Fruit fly (Drosophila melanogaster) whole organism, embryonic: ENCODE results near the gene mia.

ENCODE experiments used
- CG10274 ChIP-seq: fragments of 200-800 bp; sonication (Bioruptor generic); optimal IDR thresholded peaks from 3 replicates; lab custom pipeline; 2017; ENCODE audit warnings: missing biosample characterization, mild to moderate bottlenecking, missing genetic modification characterization
- CG11560 ChIP-seq: fragments of 200-800 bp; sonication (Bioruptor generic); IDR thresholded peaks from 3 replicates; pipeline ENCODE4 v1.3.6; 2022; ENCODE audit warnings: missing biosample characterization, missing genetic modification characterization
- CG14014 ChIP-seq: fragments of 200-800 bp; sonication (Bioruptor generic); IDR thresholded peaks from 2 replicates; pipeline ENCODE4 v1.3.6; 2022; ENCODE audit warnings: missing biosample characterization, missing genetic modification characterization
- CG15601 ChIP-seq: fragments of 200-800 bp; sonication (Bioruptor generic); optimal IDR thresholded peaks from 3 replicates; lab custom pipeline; 2019; ENCODE audit warnings: missing biosample characterization, mild to moderate bottlenecking, missing genetic modification characterization, moderate library complexity
- CG16813 ChIP-seq: fragments of 200-800 bp; sonication (Bioruptor generic); IDR thresholded peaks from 3 replicates; pipeline ENCODE4 v1.3.6; 2022; ENCODE audit warnings: missing biosample characterization, missing genetic modification characterization; ENCODE audit not compliant: partially characterized antibody
- CG18599 ChIP-seq: fragments of 200-800 bp; sonication (Bioruptor generic); optimal IDR thresholded peaks from 3 replicates; lab custom pipeline; 2017; ENCODE audit warnings: missing biosample characterization, missing genetic modification characterization, mild to moderate bottlenecking, moderate library complexity, missing genetic modification reagents
- CG18764 ChIP-seq: fragments of 200-800 bp; sonication (Bioruptor generic); optimal IDR thresholded peaks from 3 replicates; lab custom pipeline; 2016; ENCODE audit warnings: missing biosample characterization, missing genetic modification characterization
- CG2678 ChIP-seq: fragments of 200-800 bp; sonication (Bioruptor generic); optimal IDR thresholded peaks from 3 replicates; lab custom pipeline; 2019; ENCODE audit warnings: missing biosample characterization, mild to moderate bottlenecking, missing genetic modification characterization, moderate library complexity
- CG30020 ChIP-seq: fragments of 200-800 bp; optimal IDR thresholded peaks from 2 replicates; lab custom pipeline; 2019; ENCODE audit warnings: missing biosample characterization, mild to moderate bottlenecking, missing genetic modification characterization, moderate library complexity
- CG30403 ChIP-seq: fragments of 200-800 bp; sonication (Bioruptor generic); optimal IDR thresholded peaks from 3 replicates; lab custom pipeline; 2016; ENCODE audit warnings: missing biosample characterization, missing genetic modification characterization
- CG3407 ChIP-seq: fragments of 200-800 bp; sonication (Bioruptor generic); optimal IDR thresholded peaks from 2 replicates; lab custom pipeline; 2018; ENCODE audit warnings: missing biosample characterization, mild to moderate bottlenecking, missing genetic modification characterization
- CG6765 ChIP-seq: fragments of 200-800 bp; sonication (Bioruptor generic); optimal IDR thresholded peaks from 3 replicates; lab custom pipeline; 2017; ENCODE audit warnings: missing biosample characterization, mild to moderate bottlenecking, missing genetic modification characterization
- CG7556 ChIP-seq: fragments of 200-800 bp; sonication (Bioruptor generic); optimal IDR thresholded peaks from 2 replicates; lab custom pipeline; 2017; ENCODE audit warnings: missing biosample characterization, mild to moderate bottlenecking, missing genetic modification characterization
- CG7786 ChIP-seq: fragments of 200-800 bp; sonication (Bioruptor generic); optimal IDR thresholded peaks from 2 replicates; lab custom pipeline; 2016; ENCODE audit warnings: missing biosample characterization, missing genetic modification characterization
- CTCF ChIP-seq: fragments of 200-800 bp; sonication (Bioruptor generic); optimal IDR thresholded peaks from 2 replicates; lab custom pipeline; 2017; ENCODE audit warnings: missing biosample characterization, mild to moderate bottlenecking, missing genetic modification characterization, moderate library complexity
- D19A ChIP-seq: fragments of 200-800 bp; optimal IDR thresholded peaks from 3 replicates; lab custom pipeline; 2019; ENCODE audit warnings: missing biosample characterization, mild to moderate bottlenecking, missing genetic modification characterization, moderate library complexity
- Fer1 ChIP-seq: fragments of 200-800 bp; sonication (Bioruptor generic); optimal IDR thresholded peaks from 2 replicates; lab custom pipeline; 2017; ENCODE audit warnings: missing biosample characterization, mild to moderate bottlenecking, missing genetic modification characterization
- Fer2 ChIP-seq: fragments of 200-800 bp; sonication (Bioruptor generic); optimal IDR thresholded peaks from 2 replicates; lab custom pipeline; 2018; ENCODE audit warnings: missing biosample characterization, mild to moderate bottlenecking, missing genetic modification characterization, moderate library complexity
- H15 ChIP-seq: fragments of 200-800 bp; sonication (Bioruptor generic); IDR thresholded peaks from 3 replicates; pipeline ENCODE4 v1.3.6; 2022; ENCODE audit warnings: missing biosample characterization, missing genetic modification characterization
- HmgZ ChIP-seq: fragments of 200-800 bp; sonication (Bioruptor generic); optimal IDR thresholded peaks from 2 replicates; lab custom pipeline; 2018; ENCODE audit warnings: missing biosample characterization, mild to moderate bottlenecking, missing genetic modification characterization
- Jarid2 ChIP-seq: fragments of 200-800 bp; sonication (Bioruptor generic); optimal IDR thresholded peaks from 3 replicates; lab custom pipeline; 2017; ENCODE audit warnings: mild to moderate bottlenecking, missing biosample characterization, missing genetic modification reagents, missing genetic modification characterization
- Myb ChIP-seq: fragments of 200-800 bp; sonication (Bioruptor generic); optimal IDR thresholded peaks from 2 replicates; lab custom pipeline; 2016; ENCODE audit warnings: missing biosample characterization, missing genetic modification characterization
- Sox100B ChIP-seq: fragments of 200-800 bp; sonication (Bioruptor generic); optimal IDR thresholded peaks from 3 replicates; lab custom pipeline; 2018; ENCODE audit warnings: missing biosample characterization, mild to moderate bottlenecking, missing genetic modification characterization
- Taf1 ChIP-seq: fragments of 200-800 bp; sonication (Bioruptor generic); IDR thresholded peaks from 2 replicates; pipeline ENCODE4 v1.3.6; 2022; ENCODE audit warnings: missing biosample characterization, missing genetic modification characterization
- bigmax ChIP-seq: fragments of 200-800 bp; sonication (Bioruptor generic); optimal IDR thresholded peaks from 2 replicates; lab custom pipeline; 2018; ENCODE audit warnings: missing biosample characterization, mild to moderate bottlenecking, missing genetic modification characterization
- ci ChIP-seq: fragments of 200-800 bp; sonication (Bioruptor generic); IDR thresholded peaks from 3 replicates; pipeline ENCODE4 v1.3.6; 2022; ENCODE audit warnings: missing biosample characterization, missing genetic modification characterization
- dan ChIP-seq: fragments of 200-800 bp; sonication (Bioruptor generic); IDR thresholded peaks from 2 replicates; pipeline ENCODE4 v1.3.6; 2022; ENCODE audit warnings: missing biosample characterization, missing genetic modification characterization
- dysf ChIP-seq: fragments of 200-800 bp; sonication (Bioruptor generic); IDR thresholded peaks from 3 replicates; pipeline ENCODE4 v1.3.6; 2022; ENCODE audit warnings: missing biosample characterization, missing genetic modification characterization
- ewg ChIP-seq: fragments of 200-800 bp; sonication (Bioruptor generic); optimal IDR thresholded peaks from 3 replicates; lab custom pipeline; 2017; ENCODE audit warnings: mild to moderate bottlenecking, missing biosample characterization, missing genetic modification reagents, missing genetic modification characterization
- fd64A ChIP-seq: fragments of 200-800 bp; sonication (Bioruptor generic); optimal IDR thresholded peaks from 3 replicates; lab custom pipeline; 2018; ENCODE audit warnings: missing biosample characterization, mild to moderate bottlenecking, missing genetic modification characterization
- fu2 ChIP-seq: fragments of 200-800 bp; sonication (Bioruptor generic); optimal IDR thresholded peaks from 2 replicates; lab custom pipeline; 2016; ENCODE audit warnings: missing biosample characterization, missing genetic modification characterization
- gfzf ChIP-seq: fragments of 200-800 bp; sonication (Bioruptor generic); optimal IDR thresholded peaks from 2 replicates; lab custom pipeline; 2016; ENCODE audit warnings: missing biosample characterization, mild to moderate bottlenecking, missing genetic modification characterization, moderate library complexity
- hb ChIP-seq: fragments of 200-800 bp; sonication (Bioruptor generic); IDR thresholded peaks from 3 replicates; pipeline ENCODE4 v1.3.6; 2022; ENCODE audit warnings: missing biosample characterization, missing genetic modification characterization; ENCODE audit not compliant: partially characterized antibody
- hbn ChIP-seq: fragments of 200-800 bp; sonication (Bioruptor generic); IDR thresholded peaks from 2 replicates; pipeline ENCODE4 v1.3.6; 2022; ENCODE audit warnings: missing biosample characterization, missing genetic modification characterization; ENCODE audit not compliant: partially characterized antibody
- maf-S ChIP-seq: fragments of 200-800 bp; sonication (Bioruptor generic); optimal IDR thresholded peaks from 2 replicates; lab custom pipeline; 2016; ENCODE audit warnings: missing biosample characterization, missing genetic modification characterization
- mirr ChIP-seq: fragments of 200-800 bp; sonication (Bioruptor generic); optimal IDR thresholded peaks from 3 replicates; lab custom pipeline; 2018; ENCODE audit warnings: missing biosample characterization, mild to moderate bottlenecking, missing genetic modification characterization
- nerfin-2 ChIP-seq: fragments of 200-800 bp; sonication (Bioruptor generic); IDR thresholded peaks from 2 replicates; pipeline ENCODE4 v1.3.6; 2022; ENCODE audit warnings: missing biosample characterization, missing genetic modification characterization; ENCODE audit not compliant: partially characterized antibody
- nom ChIP-seq: fragments of 200-800 bp; sonication (Bioruptor generic); optimal IDR thresholded peaks from 2 replicates; lab custom pipeline; 2017; ENCODE audit warnings: missing biosample characterization, missing genetic modification characterization, mild to moderate bottlenecking, moderate library complexity, missing genetic modification reagents
- peb ChIP-seq: fragments of 200-800 bp; sonication (Bioruptor generic); IDR thresholded peaks from 2 replicates; pipeline ENCODE4 v1.3.6; 2022; ENCODE audit warnings: missing biosample characterization, missing genetic modification characterization
- pzg ChIP-seq: fragments of 200-800 bp; sonication (Bioruptor generic); optimal IDR thresholded peaks from 3 replicates; lab custom pipeline; 2018; ENCODE audit warnings: missing biosample characterization, mild to moderate bottlenecking, missing genetic modification characterization, moderate library complexity
- sob ChIP-seq: fragments of 200-800 bp; sonication (Bioruptor generic); IDR thresholded peaks from 2 replicates; pipeline ENCODE4 v1.3.6; 2022; ENCODE audit warnings: missing biosample characterization, missing genetic modification characterization
- stwl ChIP-seq: fragments of 200-800 bp; sonication (Bioruptor generic); optimal IDR thresholded peaks from 3 replicates; lab custom pipeline; 2018; ENCODE audit warnings: missing biosample characterization, mild to moderate bottlenecking, missing genetic modification characterization, moderate library complexity
- tap ChIP-seq: fragments of 200-800 bp; optimal IDR thresholded peaks from 3 replicates; lab custom pipeline; 2019; ENCODE audit warnings: missing biosample characterization, mild to moderate bottlenecking, missing genetic modification characterization, moderate library complexity
- tx ChIP-seq: fragments of 200-800 bp; sonication (Bioruptor generic); optimal IDR thresholded peaks from 2 replicates; lab custom pipeline; 2016; ENCODE audit warnings: missing biosample characterization, missing genetic modification characterization
- vvl ChIP-seq: fragments of 200-800 bp; sonication (Bioruptor generic); IDR thresholded peaks from 2 replicates; pipeline ENCODE4 v1.3.6; 2022; ENCODE audit warnings: missing biosample characterization, missing genetic modification characterization
- wor ChIP-seq: fragments of 200-800 bp; sonication (Bioruptor generic); IDR thresholded peaks from 2 replicates; pipeline ENCODE4 v1.3.6; 2022; ENCODE audit warnings: missing biosample characterization, missing genetic modification characterization
- zen ChIP-seq: fragments of 200-800 bp; sonication (Bioruptor generic); optimal IDR thresholded peaks from 3 replicates; lab custom pipeline; 2018; ENCODE audit warnings: missing biosample characterization, mild to moderate bottlenecking, missing genetic modification characterization, moderate library complexity
- zf30C ChIP-seq: fragments of 200-800 bp; sonication (Bioruptor generic); optimal IDR thresholded peaks from 3 replicates; lab custom pipeline; 2018; ENCODE audit warnings: missing biosample characterization, mild to moderate bottlenecking, missing genetic modification characterization

mia gene

DNA sequence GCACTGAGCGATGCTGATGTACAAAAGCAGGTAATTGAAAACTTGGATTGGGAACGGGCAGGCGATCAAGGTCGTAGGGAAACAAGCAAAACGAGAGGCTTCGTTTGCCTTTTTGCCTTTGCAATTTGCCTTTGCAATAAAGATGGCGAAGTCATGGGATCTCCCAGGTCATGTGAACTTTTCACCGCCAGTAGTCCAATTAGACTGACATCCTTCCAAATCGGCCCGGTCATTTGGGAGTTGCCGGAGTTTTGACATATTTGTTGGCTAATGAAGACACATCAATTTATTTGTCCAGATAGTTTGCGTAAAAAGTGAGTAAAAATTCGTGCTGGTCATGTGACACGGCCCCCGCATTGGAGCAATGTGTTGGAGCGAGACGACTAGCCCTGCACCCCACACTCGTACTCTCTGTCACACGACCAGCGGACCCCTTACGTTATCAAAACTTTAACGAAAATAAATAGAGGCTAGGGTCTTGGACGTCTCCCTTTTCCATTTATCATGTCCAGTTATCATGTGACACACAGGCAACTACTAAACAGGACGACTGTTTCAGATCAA, 41.1 kb upstream of the mia start (continued):
- TF ChIP-seq CG3407 (GFP tag; lab: Kevin White, UChicago) (no peak), mirr (GFP tag; lab: Kevin White, UChicago) (peak; percentile 24)

dm6 chr3R:5591398-5591853, 40.5 kb upstream of the mia start, which contains the start of the genes noi and Vha26:
Gene noi (minus strand): TSS chr3R:5591459.
Gene Vha26 (plus strand): TSS chr3R:5591763.
- TF ChIP-seq Sox100B = no peak
- peak; percentile 7 for TF ChIP-seq CTCF
- peak; percentile 97 for TF ChIP-seq CG30020
- TF ChIP-seq wor (GFP tag; lab: Robert Waterston, UW) = no peak
- no peak for TF ChIP-seq CG10274 (GFP tag; lab: Kevin White, UChicago)
- no peak for TF ChIP-seq CG7556 (GFP tag; lab: Kevin White, UChicago)
- TF ChIP-seq stwl (tag; lab: Kevin White, UChicago) = peak; percentile 75
- TF ChIP-seq ewg (GFP tag; lab: Kevin White, UChicago) = no peak
- no peak for TF ChIP-seq Jarid2
- TF ChIP-seq fd64A (GFP tag; lab: Kevin White, UChicago) = no peak
- peak; percentile 87 for TF ChIP-seq HmgZ (tag; lab: Kevin White, UChicago)
- peak; percentile 29 for TF ChIP-seq CG18764 (GFP tag; lab: Kevin White, UChicago)
- peak; percentile 1 for TF ChIP-seq Fer1 (GFP tag; lab: Kevin White, UChicago)
- peak; percentile 68 for TF ChIP-seq gfzf (GFP tag; lab: Kevin White, UChicago)
- peak; percentile 68 for TF ChIP-seq CG15601 (tag; lab: Kevin White, UChicago)
- 0 out of 2 replicates have a peak, but pooled peaks have one; percentile 43 for TF ChIP-seq sob (GFP tag; lab: Robert Waterston, UW)
- TF ChIP-seq CG30403 = peak; percentile 23
- no peak for TF ChIP-seq H15 (GFP tag; lab: Robert Waterston, UW)
- TF ChIP-seq tx (GFP tag; lab: Kevin White, UChicago) = no peak
- peak; percentile 30; the same call in 1 of the 2 replicates for TF ChIP-seq nerfin-2 (GFP tag; lab: Robert Waterston, UW)
- TF ChIP-seq CG18599 = no peak
- no peak for TF ChIP-seq tap (tag; lab: Kevin White, UChicago)
- peak; percentile 95 for TF ChIP-seq D19A (tag; lab: Kevin White, UChicago)
- peak; percentile 54 for TF ChIP-seq zf30C (GFP tag; lab: Kevin White, UChicago)
- no peak for TF ChIP-seq Taf1 (GFP tag; lab: Robert Waterston, UW)
- TF ChIP-seq hbn = 0 out of 2 replicates have a peak, but pooled peaks have one; percentile 27
- no peak for TF ChIP-seq bigmax (GFP tag; lab: Kevin White, UChicago)
- TF ChIP-seq Myb (GFP tag; lab: Kevin White, UChicago) = peak; percentile 63
- no peak for TF ChIP-seq CG6765
- peak; percentile 76 for TF ChIP-seq zen (tag; lab: Kevin White, UChicago)
- 0 out of 3 replicates have a peak, but pooled peaks have one; percentile 35 for TF ChIP-seq dysf
- peak; percentile 8 for TF ChIP-seq Fer2 (tag; lab: Kevin White, UChicago)
- peak; percentile 40; the same call in 2 of the 3 replicates for TF ChIP-seq CG11560 (tag; lab: Robert Waterston, UW)
- TF ChIP-seq CG16813 (GFP tag; lab: Robert Waterston, UW) = peak; percentile 73
- TF ChIP-seq ci (GFP tag; lab: Robert Waterston, UW) = peak; percentile 23; the same call in 1 of the 3 replicates
- TF ChIP-seq CG7786 (GFP tag; lab: Kevin White, UChicago) = no peak
- TF ChIP-seq peb (GFP tag; lab: Robert Waterston, UW) = no peak
- peak; percentile 6 for TF ChIP-seq maf-S (GFP tag; lab: Kevin White, UChicago)
- TF ChIP-seq vvl = peak; percentile 18; the same call in 1 of the 2 replicates
- no peak for TF ChIP-seq fu2 (GFP tag; lab: Kevin White, UChicago)
- no peak for TF ChIP-seq CG2678
- TF ChIP-seq CG14014 (GFP tag; lab: Robert Waterston, UW) = no peak
- TF ChIP-seq nom (GFP tag; lab: Kevin White, UChicago) = no peak
- TF ChIP-seq hb (GFP tag; lab: Robert Waterston, UW) = peak; percentile 59; the same call in 1 of the 3 replicates
- peak; percentile 90 for TF ChIP-seq pzg (GFP tag; lab: Kevin White, UChicago)
- TF ChIP-seq dan (GFP tag; lab: Robert Waterston, UW) = no peak
